Fruit fly (Drosophila melanogaster) whole organism, wandering third instar larva: Measurements from ENCODE around the gene Trax.

Experiments
- Dif ChIP-seq: fragments of 200-275, 200-300 bp; sonication (Bioruptor generic); optimal IDR thresholded peaks from 2 replicates; lab custom pipeline; 2018; ENCODE audit warnings: missing biosample characterization, missing genetic modification characterization; ENCODE audit not compliant: partially characterized antibody
- Hnf4 ChIP-seq: fragments of 200-800 bp; sonication (Bioruptor generic); optimal IDR thresholded peaks from 2 replicates; lab custom pipeline; 2016; ENCODE audit warnings: missing biosample characterization, mild to moderate bottlenecking, missing genetic modification characterization
- Hr83 ChIP-seq: fragments of 200-300 bp; sonication (Bioruptor generic); optimal IDR thresholded peaks from 2 replicates; lab custom pipeline; 2016; ENCODE audit warnings: missing biosample characterization, mild to moderate bottlenecking, missing genetic modification characterization, moderate library complexity; ENCODE audit not compliant: poor library complexity, severe bottlenecking
- Mio ChIP-seq: sonication (Bioruptor generic); optimal IDR thresholded peaks from 2 replicates; lab custom pipeline; 2016; ENCODE audit warnings: missing biosample characterization, missing genetic modification characterization
- Myc ChIP-seq: fragments of >200 bp; optimal IDR thresholded peaks from 2 replicates; lab custom pipeline; 2017
- Sp1 ChIP-seq: fragments of 200-800 bp; sonication (Bioruptor generic); optimal IDR thresholded peaks from 3 replicates; lab custom pipeline; 2019; ENCODE audit warnings: missing biosample characterization, mild to moderate bottlenecking, missing genetic modification characterization, moderate library complexity
- fru ChIP-seq: fragments of 200-800 bp; sonication (Bioruptor generic); optimal IDR thresholded peaks from 3 replicates; lab custom pipeline; 2016; ENCODE audit warnings: missing biosample characterization, mild to moderate bottlenecking, missing genetic modification characterization
- h ChIP-seq: fragments of 200-800 bp; sonication (Bioruptor generic); optimal IDR thresholded peaks from 3 replicates; lab custom pipeline; 2016; ENCODE audit warnings: missing biosample characterization, mild to moderate bottlenecking, missing genetic modification characterization
- jim ChIP-seq: fragments of 175-275, 200-325 bp; sonication (Bioruptor generic); optimal IDR thresholded peaks from 2 replicates; lab custom pipeline; 2016; ENCODE audit warnings: missing biosample characterization, mild to moderate bottlenecking, missing genetic modification characterization
- pan ChIP-seq: fragments of >200 bp; optimal IDR thresholded peaks from 2 replicates; lab custom pipeline; 2017
- sv ChIP-seq: fragments of 200-800 bp; sonication (Bioruptor generic); optimal IDR thresholded peaks from 3 replicates; lab custom pipeline; 2016; ENCODE audit warnings: missing biosample characterization, missing genetic modification characterization
- tai ChIP-seq: sonication (Bioruptor generic); optimal IDR thresholded peaks from 2 replicates; lab custom pipeline; 2016; ENCODE audit warnings: missing biosample characterization, missing genetic modification characterization
- usp ChIP-seq: fragments of >200 bp; optimal IDR thresholded peaks from 2 replicates; lab custom pipeline; 2017; ENCODE audit warnings: missing biosample characterization, missing genetic modification characterization

DNA sequence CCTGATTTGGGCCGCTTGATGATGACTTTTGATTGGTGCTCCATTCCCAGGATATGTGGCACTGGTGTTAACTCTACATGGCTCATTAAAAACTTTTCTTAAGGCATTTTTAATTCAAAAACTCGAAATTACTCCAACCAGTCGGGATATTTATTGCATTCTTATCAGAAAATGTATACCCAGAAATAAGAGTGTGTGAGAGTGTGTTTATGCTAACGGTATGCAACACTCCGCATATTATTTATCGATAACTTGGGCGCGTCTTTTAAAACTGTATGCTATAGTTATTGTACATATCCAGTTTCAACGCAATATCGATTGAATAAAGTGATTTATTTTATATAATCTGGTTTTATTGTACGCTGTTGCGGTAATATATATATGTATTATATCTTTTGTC lies 6.0 kb downstream of the Trax start, which contains the start of gene CG34404:
- TF ChIP-seq jim (GFP tag; lab: Kevin White, UChicago) (no peak), h (GFP tag; lab: Kevin White, UChicago) (no peak), sv (GFP tag; lab: Kevin White, UChicago) (no peak), pan (lab: Kevin White, UChicago) (no peak), fru (GFP tag; lab: Kevin White, UChicago) (no peak), usp (GFP tag; lab: Kevin White, UChicago) (no peak), Dif (GFP tag; lab: Kevin White, UChicago) (no peak), Myc (lab: Kevin White, UChicago) (no peak), Hr83 (GFP tag; lab: Kevin White, UChicago) (no peak), tai (GFP tag; lab: Kevin White, UChicago) (no peak), Hnf4 (GFP tag; lab: Kevin White, UChicago) (no peak), Mio (GFP tag; lab: Kevin White, UChicago) (no peak), Sp1 (GFP tag; lab: Kevin White, UChicago) (no peak)
